Fruit fly (Drosophila melanogaster) whole organism, embryonic: Measurements from ENCODE around the gene Col4a1.

ENCODE experiments used
- Ada2b ChIP-seq: fragments of 200-800 bp; sonication (Bioruptor generic); IDR thresholded peaks from 2 replicates; pipeline ENCODE4 v1.3.6; 2022; ENCODE audit warnings: missing biosample characterization, missing genetic modification characterization
- CG10979 ChIP-seq: fragments of 200-800 bp; sonication (Bioruptor generic); optimal IDR thresholded peaks from 2 replicates; lab custom pipeline; 2018; ENCODE audit warnings: missing biosample characterization, mild to moderate bottlenecking, missing genetic modification characterization, moderate library complexity
- CG12391 ChIP-seq: fragments of 200-800 bp; sonication (Bioruptor generic); optimal IDR thresholded peaks from 3 replicates; lab custom pipeline; 2018; ENCODE audit warnings: missing biosample characterization, mild to moderate bottlenecking, missing genetic modification characterization, moderate library complexity
- CG12744 ChIP-seq: fragments of 200-800 bp; sonication (Bioruptor generic); optimal IDR thresholded peaks from 2 replicates; lab custom pipeline; 2016; ENCODE audit warnings: missing biosample characterization, missing genetic modification characterization
- CG13296 ChIP-seq: fragments of 200-800 bp; sonication (Bioruptor generic); optimal IDR thresholded peaks from 3 replicates; lab custom pipeline; 2018; ENCODE audit warnings: missing biosample characterization, mild to moderate bottlenecking, missing genetic modification characterization
- CG13624 ChIP-seq: fragments of 200-800 bp; sonication (Bioruptor generic); optimal IDR thresholded peaks from 2 replicates; lab custom pipeline; 2016; ENCODE audit warnings: missing biosample characterization, missing genetic modification characterization
- CG15696 ChIP-seq: fragments of 200-800 bp; sonication (Bioruptor generic); optimal IDR thresholded peaks from 2 replicates; lab custom pipeline; 2019; ENCODE audit warnings: missing biosample characterization, mild to moderate bottlenecking, missing genetic modification characterization, moderate library complexity
- CG1603 ChIP-seq: fragments of 200-800 bp; sonication (Bioruptor generic); optimal IDR thresholded peaks from 2 replicates; lab custom pipeline; 2019; ENCODE audit warnings: missing biosample characterization, mild to moderate bottlenecking, missing genetic modification characterization, moderate library complexity
- CG18619 ChIP-seq: fragments of 200-800 bp; sonication (Bioruptor generic); optimal IDR thresholded peaks from 3 replicates; lab custom pipeline; 2017; ENCODE audit warnings: missing biosample characterization, mild to moderate bottlenecking, missing genetic modification characterization
- CG2116 ChIP-seq: fragments of 200-800 bp; sonication (Bioruptor generic); optimal IDR thresholded peaks from 3 replicates; lab custom pipeline; 2018; ENCODE audit warnings: missing biosample characterization, mild to moderate bottlenecking, missing genetic modification characterization
- CG31441 ChIP-seq: fragments of 200-800 bp; sonication (Bioruptor generic); IDR thresholded peaks from 2 replicates; pipeline ENCODE4 v1.3.6; 2022; ENCODE audit warnings: missing biosample characterization, missing genetic modification characterization
- CG33557 ChIP-seq: fragments of 200-800 bp; sonication (Bioruptor generic); optimal IDR thresholded peaks from 2 replicates; lab custom pipeline; 2019; ENCODE audit warnings: missing biosample characterization, mild to moderate bottlenecking, missing genetic modification characterization, moderate library complexity
- CG4328 ChIP-seq: fragments of 200-800 bp; sonication (Bioruptor generic); optimal IDR thresholded peaks from 3 replicates; lab custom pipeline; 2017; ENCODE audit warnings: missing biosample characterization, missing genetic modification reagents, missing genetic modification characterization
- CG4617 ChIP-seq: fragments of 200-800 bp; sonication (Bioruptor generic); optimal IDR thresholded peaks from 3 replicates; lab custom pipeline; 2016; ENCODE audit warnings: missing biosample characterization, missing genetic modification characterization, borderline replicate concordance
- CG5245 ChIP-seq: fragments of 200-800 bp; sonication (Bioruptor generic); optimal IDR thresholded peaks from 3 replicates; lab custom pipeline; 2016; ENCODE audit warnings: missing biosample characterization, missing genetic modification characterization
- CG8388 ChIP-seq: fragments of 200-800 bp; sonication (Bioruptor generic); optimal IDR thresholded peaks from 2 replicates; lab custom pipeline; 2019; ENCODE audit warnings: missing biosample characterization, mild to moderate bottlenecking, missing genetic modification characterization, moderate library complexity
- CG8924 ChIP-seq: fragments of 200-800 bp; optimal IDR thresholded peaks from 3 replicates; lab custom pipeline; 2019; ENCODE audit warnings: missing biosample characterization, mild to moderate bottlenecking, missing genetic modification characterization, moderate library complexity
- CG9727 ChIP-seq: fragments of 200-800 bp; sonication (Bioruptor generic); optimal IDR thresholded peaks from 3 replicates; lab custom pipeline; 2017; ENCODE audit warnings: missing biosample characterization, mild to moderate bottlenecking, missing genetic modification characterization
- D19B ChIP-seq: fragments of 200-800 bp; sonication (Bioruptor generic); optimal IDR thresholded peaks from 2 replicates; lab custom pipeline; 2017; ENCODE audit warnings: missing biosample characterization, mild to moderate bottlenecking, missing genetic modification characterization
- Dek ChIP-seq: fragments of 200-800 bp; sonication (Bioruptor generic); optimal IDR thresholded peaks from 3 replicates; lab custom pipeline; 2019; ENCODE audit warnings: missing biosample characterization, mild to moderate bottlenecking, missing genetic modification characterization, moderate library complexity
- Dip3 ChIP-seq: fragments of 200-800 bp; sonication (Bioruptor generic); optimal IDR thresholded peaks from 3 replicates; lab custom pipeline; 2016; ENCODE audit warnings: missing biosample characterization, missing genetic modification characterization
- Doc3 ChIP-seq: fragments of 200-800 bp; sonication (Bioruptor generic); IDR thresholded peaks from 3 replicates; pipeline ENCODE4 v1.3.6; 2022; ENCODE audit warnings: missing biosample characterization, missing genetic modification characterization; ENCODE audit not compliant: partially characterized antibody
- E2f2 ChIP-seq: fragments of 200-800 bp; sonication (Bioruptor generic); IDR thresholded peaks from 2 replicates; pipeline ENCODE4 v1.3.6; 2022; ENCODE audit warnings: missing biosample characterization, missing genetic modification characterization
- Ets97D ChIP-seq: fragments of 200-800 bp; sonication (Bioruptor generic); optimal IDR thresholded peaks from 3 replicates; lab custom pipeline; 2016; ENCODE audit warnings: missing biosample characterization, missing genetic modification characterization
- H2.0 ChIP-seq: fragments of 200-800 bp; sonication (Bioruptor generic); IDR thresholded peaks from 2 replicates; pipeline ENCODE4 v1.3.6; 2022; ENCODE audit warnings: missing biosample characterization, missing genetic modification characterization
- Hmr ChIP-seq: fragments of 200-800 bp; sonication (Bioruptor generic); optimal IDR thresholded peaks from 3 replicates; lab custom pipeline; 2017; ENCODE audit warnings: mild to moderate bottlenecking, missing biosample characterization, missing genetic modification reagents, missing genetic modification characterization
- Hmx ChIP-seq: fragments of 200-800 bp; sonication (Bioruptor generic); optimal IDR thresholded peaks from 2 replicates; lab custom pipeline; 2016; ENCODE audit warnings: missing biosample characterization, missing genetic modification characterization
- Optix ChIP-seq: fragments of 200-800 bp; sonication (Bioruptor generic); IDR thresholded peaks from 3 replicates; pipeline ENCODE4 v1.3.6; 2022; ENCODE audit warnings: missing biosample characterization, missing genetic modification characterization
- PHDP ChIP-seq: fragments of 200-800 bp; sonication (Bioruptor generic); optimal IDR thresholded peaks from 3 replicates; lab custom pipeline; 2018; ENCODE audit warnings: missing biosample characterization, mild to moderate bottlenecking, missing genetic modification characterization, moderate library complexity
- Poxn ChIP-seq: fragments of 200-800 bp; sonication (Bioruptor generic); IDR thresholded peaks from 2 replicates; pipeline ENCODE4 v1.3.6; 2022; ENCODE audit warnings: missing biosample characterization, missing genetic modification characterization
- Side ChIP-seq: fragments of 200-800 bp; sonication (Bioruptor generic); optimal IDR thresholded peaks from 2 replicates; lab custom pipeline; 2016; ENCODE audit warnings: missing biosample characterization, missing genetic modification characterization
- Spps ChIP-seq: fragments of 200-800 bp; sonication (Bioruptor generic); optimal IDR thresholded peaks from 2 replicates; lab custom pipeline; 2018; ENCODE audit warnings: missing biosample characterization, mild to moderate bottlenecking, missing genetic modification characterization
- Ssrp ChIP-seq: fragments of 200-800 bp; sonication (Bioruptor generic); optimal IDR thresholded peaks from 2 replicates; lab custom pipeline; 2018; ENCODE audit warnings: missing biosample characterization, mild to moderate bottlenecking, missing genetic modification characterization, moderate library complexity
- Xbp1 ChIP-seq: fragments of 200-800 bp; sonication (Bioruptor generic); optimal IDR thresholded peaks from 3 replicates; lab custom pipeline; 2016; ENCODE audit warnings: missing biosample characterization, mild to moderate bottlenecking, missing genetic modification characterization
- ap ChIP-seq: fragments of 200-800 bp; sonication (Bioruptor generic); IDR thresholded peaks from 2 replicates; pipeline ENCODE4 v1.3.6; 2022; ENCODE audit warnings: missing biosample characterization, missing genetic modification characterization
- cato ChIP-seq: fragments of 200-800 bp; sonication (Bioruptor generic); optimal IDR thresholded peaks from 2 replicates; lab custom pipeline; 2016; ENCODE audit warnings: missing biosample characterization, missing genetic modification characterization, borderline replicate concordance
- chif ChIP-seq, 2 experiments: fragments of 200-800 bp; sonication (Bioruptor generic); optimal IDR thresholded peaks; 3 replicates each; lab custom pipeline; 2016; ENCODE audit warnings: missing biosample characterization in 2 of 2, missing genetic modification characterization in 2 of 2
- dan ChIP-seq: fragments of 200-800 bp; sonication (Bioruptor generic); IDR thresholded peaks from 2 replicates; pipeline ENCODE4 v1.3.6; 2022; ENCODE audit warnings: missing biosample characterization, missing genetic modification characterization
- gfzf ChIP-seq: fragments of 200-800 bp; sonication (Bioruptor generic); optimal IDR thresholded peaks from 2 replicates; lab custom pipeline; 2016; ENCODE audit warnings: missing biosample characterization, mild to moderate bottlenecking, missing genetic modification characterization, moderate library complexity
- grau ChIP-seq: fragments of 200-800 bp; optimal IDR thresholded peaks from 3 replicates; lab custom pipeline; 2019; ENCODE audit warnings: missing biosample characterization, mild to moderate bottlenecking, missing genetic modification characterization, moderate library complexity
- ind ChIP-seq: fragments of 200-800 bp; sonication (Bioruptor generic); optimal IDR thresholded peaks from 3 replicates; lab custom pipeline; 2016; ENCODE audit warnings: missing biosample characterization, missing genetic modification characterization
- jigr1 ChIP-seq: fragments of 200-800 bp; sonication (Bioruptor generic); IDR thresholded peaks from 3 replicates; pipeline ENCODE4 v1.3.6; 2022; ENCODE audit warnings: missing biosample characterization, missing genetic modification characterization
- sd ChIP-seq: fragments of 200-800 bp; sonication (Bioruptor generic); optimal IDR thresholded peaks from 3 replicates; lab custom pipeline; 2018; ENCODE audit warnings: missing biosample characterization, mild to moderate bottlenecking, missing genetic modification characterization, moderate library complexity
- shn ChIP-seq: fragments of 200-800 bp; sonication (Bioruptor generic); optimal IDR thresholded peaks from 3 replicates; lab custom pipeline; 2016; ENCODE audit warnings: missing biosample characterization, missing genetic modification characterization
- sisA ChIP-seq: fragments of 200-800 bp; sonication (Bioruptor generic); IDR thresholded peaks from 2 replicates; pipeline ENCODE4 v1.3.6; 2022; ENCODE audit warnings: missing biosample characterization, missing genetic modification characterization
- sug ChIP-seq: fragments of 200-800 bp; optimal IDR thresholded peaks from 2 replicates; lab custom pipeline; 2019; ENCODE audit warnings: missing biosample characterization, mild to moderate bottlenecking, missing genetic modification characterization, moderate library complexity
- tgo ChIP-seq: fragments of 200-800 bp; sonication (Bioruptor generic); IDR thresholded peaks from 3 replicates; pipeline ENCODE4 v1.3.6; 2022; ENCODE audit warnings: missing biosample characterization, missing genetic modification characterization
- tx ChIP-seq: fragments of 200-800 bp; sonication (Bioruptor generic); optimal IDR thresholded peaks from 2 replicates; lab custom pipeline; 2016; ENCODE audit warnings: missing biosample characterization, missing genetic modification characterization
- zfh2 ChIP-seq: fragments of 200-800 bp; sonication (Bioruptor generic); optimal IDR thresholded peaks from 2 replicates; lab custom pipeline; 2016; ENCODE audit warnings: missing biosample characterization, missing genetic modification characterization

The Col4a1 gene

dm6 chr2L:5059645-5060254 lies 30.3 kb downstream of the Col4a1 start, which contains the start of gene Rpn11 (continued):
- peak; percentile 54 for TF ChIP-seq CG4617
- TF ChIP-seq Ets97D (GFP tag; lab: Kevin White, UChicago), result peak; percentile 24
- TF ChIP-seq Ada2b (GFP tag; lab: Robert Waterston, UW), result peak; percentile 41; the same call in 1 of the 2 replicates
- TF ChIP-seq CG8388 (GFP tag; lab: Kevin White, UChicago), result peak; percentile 65
- TF ChIP-seq CG33557 (GFP tag; lab: Kevin White, UChicago), result peak; percentile 58
- peak; percentile 79 for TF ChIP-seq CG9727 (GFP tag; lab: Kevin White, UChicago)
- TF ChIP-seq D19B (GFP tag; lab: Kevin White, UChicago), result peak; percentile 20
- TF ChIP-seq Doc3 (GFP tag; lab: Robert Waterston, UW), result 0 out of 3 replicates have a peak, but pooled peaks have one; percentile 33
- no peak for TF ChIP-seq dan (GFP tag; lab: Robert Waterston, UW)
- peak; percentile 66 for TF ChIP-seq CG15696 (tag; lab: Kevin White, UChicago)
- TF ChIP-seq CG10979 (tag; lab: Kevin White, UChicago), result peak; percentile 49
- peak; percentile 16 to 47 for TF ChIP-seq chif (GFP tag; optimal IDR thresholded peaks at IDR 0.05; lab: Kevin White, UChicago)
- TF ChIP-seq Hmx (GFP tag; lab: Kevin White, UChicago), result peak; percentile 23
- peak; percentile 60 for TF ChIP-seq CG4328
- peak; percentile 41 for TF ChIP-seq tx (GFP tag; lab: Kevin White, UChicago)
- TF ChIP-seq CG12391 (tag; lab: Kevin White, UChicago), result peak; percentile 86
- TF ChIP-seq Ssrp (tag; lab: Kevin White, UChicago), result peak; percentile 69
- TF ChIP-seq Spps (tag; lab: Kevin White, UChicago), result peak; percentile 34
- peak; percentile 74 for TF ChIP-seq grau (tag; lab: Kevin White, UChicago)
- TF ChIP-seq CG12744 (GFP tag; lab: Kevin White, UChicago), result peak; percentile 35
- TF ChIP-seq CG8924 (tag; lab: Kevin White, UChicago), result peak; percentile 77
- no peak; the same call in 1 of the 2 replicates for TF ChIP-seq H2.0 (GFP tag; lab: Robert Waterston, UW)
- TF ChIP-seq CG5245 (GFP tag; lab: Kevin White, UChicago), result peak; percentile 24
- peak; percentile 78 for TF ChIP-seq sug (tag; lab: Kevin White, UChicago)
- TF ChIP-seq gfzf (GFP tag; lab: Kevin White, UChicago), result peak; percentile 3
- TF ChIP-seq zfh2 (GFP tag; lab: Kevin White, UChicago), result peak; percentile 36
- peak; percentile 34 for TF ChIP-seq Dip3
- peak; percentile 46 for TF ChIP-seq cato
- peak; percentile 35 for TF ChIP-seq CG18619 (GFP tag; lab: Kevin White, UChicago)
- TF ChIP-seq CG13296, result peak; percentile 68
- peak; percentile 53 for TF ChIP-seq Hmr (GFP tag; lab: Kevin White, UChicago)
- TF ChIP-seq Optix, result no peak
- TF ChIP-seq CG13624 (GFP tag; lab: Kevin White, UChicago), result peak; percentile 52
- peak; percentile 34; the same call in 1 of the 2 replicates for TF ChIP-seq ap (GFP tag; lab: Robert Waterston, UW)
- peak; percentile 7 for TF ChIP-seq shn (GFP tag; lab: Kevin White, UChicago)
- TF ChIP-seq jigr1, result no peak
- TF ChIP-seq sisA (GFP tag; lab: Robert Waterston, UW), result peak; percentile 12; the same call in 1 of the 2 replicates
- peak; percentile 59 for TF ChIP-seq Dek (tag; lab: Kevin White, UChicago)
- TF ChIP-seq PHDP (tag; lab: Kevin White, UChicago), result peak; percentile 44
- peak; percentile 54 for TF ChIP-seq ind (GFP tag; lab: Kevin White, UChicago)
- peak; percentile 85 for TF ChIP-seq E2f2 (GFP tag; lab: Robert Waterston, UW)
- no peak for TF ChIP-seq Poxn (GFP tag; lab: Robert Waterston, UW)
- TF ChIP-seq tgo (GFP tag; lab: Robert Waterston, UW), result no peak; the same call in 2 of the 3 replicates
- TF ChIP-seq Xbp1 (GFP tag; lab: Kevin White, UChicago), result peak; percentile 53
- TF ChIP-seq Side (GFP tag; lab: Kevin White, UChicago), result no peak
- peak; percentile 41 for TF ChIP-seq sd (tag; lab: Kevin White, UChicago)
- TF ChIP-seq CG31441 (GFP tag; lab: Robert Waterston, UW), result peak; percentile 73
- peak; percentile 47 for TF ChIP-seq CG1603 (tag; lab: Kevin White, UChicago)
- TF ChIP-seq CG2116, result peak; percentile 99
